Worm (Caenorhabditis elegans) whole organism, L4 larva: ENCODE data around the gene fbxa-183.

Source experiments
- F10B5.3 ChIP-seq: sonication (generic microtip); optimal IDR thresholded peaks from 2 replicates; lab custom pipeline; 2016; ENCODE audit warnings: mild to moderate bottlenecking, missing genetic modification characterization, missing compliant biosample characterization
- F37D6.2 ChIP-seq: sonication (generic microtip); optimal IDR thresholded peaks from 2 replicates; lab custom pipeline; 2016; ENCODE audit warnings: mild to moderate bottlenecking, missing genetic modification characterization, missing compliant biosample characterization
- ZK337.2 ChIP-seq: fragments of 200-800 bp; sonication (Bioruptor generic); IDR thresholded peaks from 2 replicates; pipeline ENCODE4 v1.3.6; 2022; ENCODE audit warnings: missing genetic modification reagents, missing genetic modification characterization, missing compliant biosample characterization
- ama-1 ChIP-seq: fragments of 150-350 bp; optimal IDR thresholded peaks from 2 replicates; lab custom pipeline; 2014; ENCODE audit warnings: inconsistent platforms, mixed read lengths
- ceh-20 ChIP-seq: fragments of 200-800 bp; sonication (Bioruptor generic); IDR thresholded peaks from 2 replicates; pipeline ENCODE4 v1.3.6; 2022; ENCODE audit warnings: missing genetic modification reagents, missing genetic modification characterization, missing compliant biosample characterization
- ceh-32 ChIP-seq: sonication (generic microtip); optimal IDR thresholded peaks from 2 replicates; lab custom pipeline; 2016; ENCODE audit warnings: mild to moderate bottlenecking, missing genetic modification characterization, missing compliant biosample characterization; ENCODE audit not compliant: poor library complexity
- ceh-44 ChIP-seq: fragments of 200-800 bp; sonication (Bioruptor generic); IDR thresholded peaks from 2 replicates; pipeline ENCODE4 v1.3.6; 2022; ENCODE audit warnings: missing genetic modification reagents, missing genetic modification characterization, missing compliant biosample characterization
- cey-2 ChIP-seq: sonication (generic microtip); optimal IDR thresholded peaks from 3 replicates; lab custom pipeline; 2017; ENCODE audit warnings: missing genetic modification characterization, mild to moderate bottlenecking, missing compliant biosample characterization, antibody characterized with exemption, borderline replicate concordance; ENCODE audit not compliant: insufficient read depth
- daf-16 ChIP-seq, 3 experiments: sonication (generic microtip); optimal IDR thresholded peaks; 2 replicates each; lab custom pipeline; 2016 to 2017; ENCODE audit warnings: missing genetic modification characterization in 3 of 3, missing genetic modification reagents in 3 of 3, mild to moderate bottlenecking in 2 of 3, missing compliant biosample characterization in 2 of 3, missing biosample characterization in 1 of 3, moderate library complexity in 1 of 3
- daf-8 ChIP-seq: fragments of 200-800 bp; sonication (Bioruptor generic); IDR thresholded peaks from 2 replicates; pipeline ENCODE4 v1.3.6; 2022; ENCODE audit warnings: missing genetic modification characterization, missing compliant biosample characterization
- dmd-6 ChIP-seq: fragments of 200-800 bp; sonication (Bioruptor generic); IDR thresholded peaks from 2 replicates; pipeline ENCODE4 v1.3.6; 2022; ENCODE audit warnings: missing genetic modification reagents, missing genetic modification characterization, missing compliant biosample characterization
- dmd-8 ChIP-seq: fragments of 200-800 bp; sonication (Bioruptor generic); IDR thresholded peaks from 2 replicates; pipeline ENCODE4 v1.3.6; 2022; ENCODE audit warnings: missing genetic modification characterization, missing compliant biosample characterization
- dmd-9 ChIP-seq: fragments of 200-800 bp; sonication (Bioruptor generic); IDR thresholded peaks from 2 replicates; pipeline ENCODE4 v1.3.6; 2022; ENCODE audit warnings: missing genetic modification reagents, missing genetic modification characterization, missing compliant biosample characterization
- dpl-1 ChIP-seq: fragments of 150-350 bp; optimal IDR thresholded peaks from 2 replicates; lab custom pipeline; 2014; ENCODE audit warnings: missing biosample characterization, missing genetic modification reagents, missing genetic modification characterization
- egl-27 ChIP-seq: sonication (generic microtip); optimal IDR thresholded peaks from 3 replicates; lab custom pipeline; 2017; ENCODE audit warnings: missing biosample characterization, missing genetic modification reagents, missing genetic modification characterization
- fkh-10 ChIP-seq: fragments of 150-350 bp; optimal IDR thresholded peaks from 2 replicates; lab custom pipeline; 2014; ENCODE audit warnings: missing biosample characterization, missing genetic modification reagents, missing genetic modification characterization
- gei-8 ChIP-seq: fragments of 200-800 bp; sonication (Bioruptor generic); optimal IDR thresholded peaks from 2 replicates; lab custom pipeline; 2018; ENCODE audit warnings: mild to moderate bottlenecking, missing genetic modification characterization, missing compliant biosample characterization
- hif-1 ChIP-seq, 2 experiments: sonication (generic microtip); optimal IDR thresholded peaks; 2 replicates each; lab custom pipeline; 2016 to 2017; ENCODE audit warnings: missing compliant biosample characterization in 2 of 2, missing genetic modification characterization in 2 of 2, missing genetic modification reagents in 2 of 2, missing genotype in 2 of 2, mild to moderate bottlenecking in 1 of 2
- hlh-11 ChIP-seq: fragments of 200-800 bp; sonication (Bioruptor generic); optimal IDR thresholded peaks from 2 replicates; lab custom pipeline; 2018; ENCODE audit warnings: mild to moderate bottlenecking, missing genetic modification characterization, missing compliant biosample characterization
- jun-1 ChIP-seq: fragments of 150-350 bp; optimal IDR thresholded peaks from 2 replicates; lab custom pipeline; 2014; ENCODE audit warnings: missing biosample characterization, missing genetic modification reagents, missing genetic modification characterization
- lin-1 ChIP-seq: fragments of 200-800 bp; sonication (Bioruptor generic); IDR thresholded peaks from 2 replicates; pipeline ENCODE4 v1.3.6; 2022; ENCODE audit warnings: missing genetic modification reagents, missing genetic modification characterization, missing compliant biosample characterization
- lin-29 ChIP-seq: fragments of 200-800 bp; sonication (Bioruptor generic); IDR thresholded peaks from 2 replicates; pipeline ENCODE4 v1.3.6; 2022; ENCODE audit warnings: missing genetic modification reagents, missing genetic modification characterization, missing compliant biosample characterization
- lsy-2 ChIP-seq, 2 experiments: fragments of 150-350 bp in 1 of 2; sonication (generic microtip) in 1 of 2; optimal IDR thresholded peaks; 2 replicates each; lab custom pipeline; 2014 to 2017; ENCODE audit warnings: missing biosample characterization in 2 of 2, missing genetic modification characterization in 2 of 2
- mdt-29 ChIP-seq: fragments of 200-800 bp; sonication (Bioruptor generic); IDR thresholded peaks from 2 replicates; pipeline ENCODE4 v1.3.6; 2022; ENCODE audit warnings: missing genetic modification reagents, missing genetic modification characterization, missing compliant biosample characterization
- mep-1 ChIP-seq: fragments of 150-350 bp; sonication (generic microtip); optimal IDR thresholded peaks from 3 replicates; lab custom pipeline; 2014; ENCODE audit warnings: missing biosample characterization, missing genetic modification characterization
- mxl-3 ChIP-seq: fragments of 200-800 bp; sonication (Bioruptor generic); optimal IDR thresholded peaks from 2 replicates; lab custom pipeline; 2018; ENCODE audit warnings: mild to moderate bottlenecking, missing genetic modification characterization, missing compliant biosample characterization
- nhr-102 ChIP-seq: sonication (generic microtip); optimal IDR thresholded peaks from 2 replicates; lab custom pipeline; 2016; ENCODE audit warnings: mild to moderate bottlenecking, missing genetic modification characterization, moderate library complexity, missing compliant biosample characterization
- nhr-111 ChIP-seq: fragments of 200-800 bp; sonication (Bioruptor generic); optimal IDR thresholded peaks from 2 replicates; lab custom pipeline; 2018; ENCODE audit warnings: mild to moderate bottlenecking, missing genetic modification characterization, missing compliant biosample characterization
- nhr-41 ChIP-seq: fragments of 200-800 bp; sonication (Bioruptor generic); IDR thresholded peaks from 2 replicates; pipeline ENCODE4 v1.3.6; 2022; ENCODE audit warnings: missing genetic modification reagents, missing genetic modification characterization, missing compliant biosample characterization
- nhr-42 ChIP-seq: fragments of 200-800 bp; sonication (Bioruptor generic); IDR thresholded peaks from 2 replicates; pipeline ENCODE4 v1.3.6; 2022; ENCODE audit warnings: missing genetic modification characterization, missing compliant biosample characterization
- nhr-48 ChIP-seq: sonication (generic microtip); optimal IDR thresholded peaks from 2 replicates; lab custom pipeline; 2016; ENCODE audit warnings: mild to moderate bottlenecking, missing genetic modification characterization, missing compliant biosample characterization
- nhr-6 ChIP-seq: fragments of 150-350 bp; optimal IDR thresholded peaks from 2 replicates; lab custom pipeline; 2014; ENCODE audit warnings: missing biosample characterization, missing genetic modification characterization
- nhr-76 ChIP-seq: fragments of 150-350 bp; optimal IDR thresholded peaks from 2 replicates; lab custom pipeline; 2014; ENCODE audit warnings: missing biosample characterization, missing genetic modification characterization
- nhr-77 ChIP-seq: fragments of 150-350 bp; optimal IDR thresholded peaks from 2 replicates; lab custom pipeline; 2014; ENCODE audit warnings: missing biosample characterization, missing genetic modification characterization
- php-3 ChIP-seq: fragments of 200-800 bp; sonication (Bioruptor generic); IDR thresholded peaks from 2 replicates; pipeline ENCODE4 v1.3.6; 2022; ENCODE audit warnings: missing genetic modification reagents, missing genetic modification characterization, missing compliant biosample characterization
- pqm-1 ChIP-seq: sonication (generic microtip); optimal IDR thresholded peaks from 2 replicates; lab custom pipeline; 2017; ENCODE audit warnings: missing biosample characterization, missing genetic modification characterization
- saeg-2 ChIP-seq: fragments of 200-800 bp; sonication (Bioruptor generic); IDR thresholded peaks from 2 replicates; pipeline ENCODE4 v1.3.6; 2022; ENCODE audit warnings: missing genetic modification reagents, missing genetic modification characterization, missing compliant biosample characterization
- skn-1 ChIP-seq: fragments of 150-350 bp; optimal IDR thresholded peaks from 2 replicates; lab custom pipeline; 2014; ENCODE audit warnings: missing biosample characterization, missing genetic modification characterization
- spr-1 ChIP-seq: sonication (generic microtip); optimal IDR thresholded peaks from 2 replicates; lab custom pipeline; 2016; ENCODE audit warnings: mild to moderate bottlenecking, missing genetic modification characterization, missing compliant biosample characterization
- spr-3 ChIP-seq: fragments of 200-800 bp; sonication (Bioruptor generic); optimal IDR thresholded peaks from 2 replicates; lab custom pipeline; 2018; ENCODE audit warnings: mild to moderate bottlenecking, missing genetic modification characterization, missing compliant biosample characterization
- tag-97 ChIP-seq: fragments of 200-800 bp; sonication (Bioruptor generic); IDR thresholded peaks from 2 replicates; pipeline ENCODE4 v1.3.6; 2022; ENCODE audit warnings: missing genetic modification characterization, missing compliant biosample characterization
- tra-1 ChIP-seq: fragments of 200-800 bp; sonication (Bioruptor generic); IDR thresholded peaks from 2 replicates; pipeline ENCODE4 v1.3.6; 2022; ENCODE audit warnings: missing genetic modification reagents, missing genetic modification characterization, missing compliant biosample characterization
- unc-62 ChIP-seq, 3 experiments: fragments of 150-350 bp in 1 of 3; sonication (generic microtip); optimal IDR thresholded peaks in 2 of 3; peaks in 1 of 3; 1 replicate in 1 of 3; 2 replicates in 2 of 3; lab custom pipeline; 2014 to 2017; ENCODE audit warnings: missing biosample characterization in 3 of 3, missing genetic modification characterization in 3 of 3, missing genetic modification reagents in 3 of 3, missing genotype in 1 of 3
- zfp-3 ChIP-seq: fragments of 200-800 bp; sonication (Bioruptor generic); conservative IDR thresholded peaks from 2 replicates; pipeline ENCODE4 v1.3.6; 2022; ENCODE audit warnings: missing genetic modification reagents, missing genetic modification characterization, missing compliant biosample characterization
- zip-2 ChIP-seq: fragments of 150-350 bp; optimal IDR thresholded peaks from 2 replicates; lab custom pipeline; 2014; ENCODE audit warnings: missing biosample characterization, missing genetic modification characterization
- ztf-11 ChIP-seq: fragments of 150-350 bp; optimal IDR thresholded peaks from 2 replicates; lab custom pipeline; 2014; ENCODE audit warnings: missing biosample characterization, missing genetic modification characterization

fbxa-183 gene

ce11 chrV:5792031-5792430 lies 9.4 kb upstream of the fbxa-183 start, which contains the start of gene ZC250.2:
ZC250.2 (plus strand) TSS chrV:5792331.
- no peak for TF ChIP-seq saeg-2 (GFP tag; lab: Robert Waterston, UW)
- TF ChIP-seq unc-62 (GFP tag; optimal IDR thresholded peaks at IDR 0.05 in 1 of 2; lab: Kevin White, UChicago) = no peak
- no peak for TF ChIP-seq unc-62 (tag; optimal IDR thresholded peaks at IDR 0.05; lab: Kevin White, UChicago)
- TF ChIP-seq zip-2 = no peak
- TF ChIP-seq mdt-29 = no peak
- TF ChIP-seq dmd-8 (GFP tag; lab: Robert Waterston, UW) = no peak
- no peak for TF ChIP-seq ceh-32 (tag; lab: Kevin White, UChicago)
- TF ChIP-seq skn-1 (tag; lab: Kevin White, UChicago) = no peak
- no peak for TF ChIP-seq nhr-77
- no peak for TF ChIP-seq dpl-1 (GFP tag; lab: Kevin White, UChicago)
- TF ChIP-seq ceh-44 (GFP tag; lab: Robert Waterston, UW) = no peak
- TF ChIP-seq mep-1 (tag; lab: Kevin White, UChicago) = no peak
- TF ChIP-seq ztf-11 = no peak
- no peak for TF ChIP-seq F10B5.3 (tag; lab: Kevin White, UChicago)
- no peak for TF ChIP-seq nhr-48 (tag; lab: Kevin White, UChicago)
- no peak for TF ChIP-seq nhr-41 (GFP tag; lab: Robert Waterston, UW)
- no peak for TF ChIP-seq nhr-6 (tag; lab: Kevin White, UChicago)
- TF ChIP-seq nhr-76 (tag; lab: Kevin White, UChicago) = no peak
- TF ChIP-seq ZK337.2 (GFP tag; lab: Robert Waterston, UW) = no peak
- TF ChIP-seq nhr-102 (tag; lab: Kevin White, UChicago) = no peak
- TF ChIP-seq nhr-111 (GFP tag; lab: Kevin White, UChicago) = no peak
- TF ChIP-seq, all 104 proteins: peak for 0

ce11 chrV:5790497-5791280 lies 8.1 kb upstream of the fbxa-183 start, which contains the start of the genes nhr-142 and F44E7.9:
nhr-142 (minus strand) TSS chrV:5790553.
F44E7.9 (plus strand) TSS chrV:5791230.
- TF ChIP-seq gei-8 (GFP tag; lab: Kevin White, UChicago) (no peak), egl-27 (tag; lab: Kevin White, UChicago) (no peak), nhr-102 (tag; lab: Kevin White, UChicago) (peak; percentile 92), mdt-29 (no peak), dmd-6 (peak; percentile 77), F37D6.2 (peak; percentile 61), tra-1 (peak; percentile 58), php-3 (GFP tag; lab: Robert Waterston, UW) (no peak), spr-3 (GFP tag; lab: Kevin White, UChicago) (peak; percentile 70), hif-1 (tag; optimal IDR thresholded peaks at IDR 0.05; lab: Kevin White, UChicago) (peak; percentile 4 to 87), F10B5.3 (tag; lab: Kevin White, UChicago) (no peak), ama-1 (lab: Kevin White, UChicago) (no peak), jun-1 (tag; lab: Kevin White, UChicago) (peak; percentile 21), fkh-10 (peak; percentile 4), mxl-3 (no peak), nhr-42 (GFP tag; lab: Robert Waterston, UW) (peak; percentile 34; the same call in 1 of the 2 replicates), ceh-44 (GFP tag; lab: Robert Waterston, UW) (peak; percentile 48; the same call in 1 of the 2 replicates), lin-29 (GFP tag; lab: Robert Waterston, UW) (0 out of 2 replicates have a peak, but pooled peaks have one; percentile 52), spr-1 (tag; lab: Kevin White, UChicago) (peak; percentile 83), daf-16 (GFP tag; optimal IDR thresholded peaks at IDR 0.05; lab: Kevin White, UChicago) (no peak), daf-16 (tag; optimal IDR thresholded peaks at IDR 0.05; lab: Kevin White, UChicago) (peak; percentile 49), tag-97 (GFP tag; lab: Robert Waterston, UW) (no peak), nhr-41 (GFP tag; lab: Robert Waterston, UW) (no peak), cey-2 (no peak), lsy-2 (tag; optimal IDR thresholded peaks at IDR 0.05; lab: Kevin White, UChicago) (peak; percentile 33 to 89), nhr-48 (tag; lab: Kevin White, UChicago) (peak; percentile 71), zfp-3 (GFP tag; lab: Robert Waterston, UW) (0 out of 2 replicates have a peak, but pooled peaks have one; percentile 54), ceh-20 (peak; percentile 78), lin-1 (GFP tag; lab: Robert Waterston, UW) (0 out of 2 replicates have a peak, but pooled peaks have one; percentile 41), dmd-9 (peak; percentile 70; the same call in 1 of the 2 replicates), pqm-1 (tag; lab: Kevin White, UChicago) (peak; percentile 16), daf-8 (GFP tag; lab: Robert Waterston, UW) (no peak), hlh-11 (tag; lab: Kevin White, UChicago) (peak; percentile 80)
